Worm (Caenorhabditis elegans): Measurements from ENCODE around the gene R07E3.4.

The R07E3.4 gene

ce11 chrX:10304178-10304577 lies 29.0 kb downstream of the R07E3.4 start, which contains the start of gene fipr-21:
fipr-21 (plus strand) TSS chrX:10304529.
- TF ChIP-seq elt-1 (tag; optimal IDR thresholded peaks at IDR 0.05) (peak; percentile 83), nhr-43 (tag; optimal IDR thresholded peaks at IDR 0.05; ENCODE audit: poor library complexity, severe bottlenecking) (peak; percentile 32), tbx-2 (tag; optimal IDR thresholded peaks at IDR 0.05) (no peak), nhr-11 (tag; optimal IDR thresholded peaks at IDR 0.05) (no peak), ZK546.5 (tag; optimal IDR thresholded peaks at IDR 0.05) (no peak), pqm-1 (tag; optimal IDR thresholded peaks at IDR 0.05) (no peak), mml-1 (tag; optimal IDR thresholded peaks at IDR 0.05) (no peak), sea-2 (GFP tag; optimal IDR thresholded peaks at IDR 0.05) (no peak), nhr-76 (tag; optimal IDR thresholded peaks at IDR 0.05) (no peak), lsy-12 (tag; optimal IDR thresholded peaks at IDR 0.05) (no peak), ceh-9 (tag; optimal IDR thresholded peaks at IDR 0.05) (no peak), unc-39 (tag; optimal IDR thresholded peaks at IDR 0.05) (no peak), ztf-4 (tag; optimal IDR thresholded peaks at IDR 0.05) (no peak), nhr-25 (tag; optimal IDR thresholded peaks at IDR 0.05) (peak; percentile 81), unc-62 (GFP tag; optimal IDR thresholded peaks at IDR 0.05) (no peak), nhr-12 (tag; optimal IDR thresholded peaks at IDR 0.05) (no peak), aly-2 (tag; optimal IDR thresholded peaks at IDR 0.05) (no peak), lin-39 (tag; optimal IDR thresholded peaks at IDR 0.05) (no peak), nhr-23 (tag; optimal IDR thresholded peaks at IDR 0.05) (peak; percentile 81), fos-1 (tag; optimal IDR thresholded peaks at IDR 0.05) (no peak), ceh-28 (tag; optimal IDR thresholded peaks at IDR 0.05) (peak; percentile 26), pha-4 (tag; optimal IDR thresholded peaks at IDR 0.05) (no peak), ztf-11 (tag; optimal IDR thresholded peaks at IDR 0.05) (no peak)

DNA sequence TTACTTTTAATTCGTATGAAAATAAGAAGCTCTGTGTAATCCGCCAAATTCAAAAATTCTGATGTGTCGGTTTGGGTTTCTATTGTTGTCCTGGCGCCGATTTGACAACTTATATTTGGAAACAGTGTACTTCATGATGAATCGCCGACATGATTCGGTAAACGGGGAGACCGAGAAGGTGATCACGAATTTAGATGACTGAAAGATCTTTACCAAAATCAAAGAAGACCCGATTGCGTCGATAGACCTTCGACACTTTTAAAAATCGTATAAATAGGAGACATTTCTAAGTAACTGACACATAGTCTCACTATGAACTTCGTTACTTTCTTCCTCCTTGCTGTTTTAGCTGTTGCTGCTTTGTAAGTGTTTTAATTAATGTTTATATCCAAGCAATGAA lies 30.7 kb downstream of the R07E3.4 start, which contains the start of gene fip-5:
Gene fip-5 (plus strand): TSS at position 312 of the 400 bp plus-strand sequence.
- TF ChIP-seq fkh-2 (tag; optimal IDR thresholded peaks at IDR 0.05): no peak
- peak; percentile 51 for TF ChIP-seq elt-1 (tag; optimal IDR thresholded peaks at IDR 0.05)

ce11 chrX:10301920-10302319 lies 31.2 kb downstream of the R07E3.4 start:
- no peak for TF ChIP-seq ztf-11 (tag; optimal IDR thresholded peaks at IDR 0.05)
- TF ChIP-seq nhr-23 (tag; optimal IDR thresholded peaks at IDR 0.05): peak; percentile 82
- TF ChIP-seq nhr-25 (tag; optimal IDR thresholded peaks at IDR 0.05): peak; percentile 71
- TF ChIP-seq elt-1 (tag; optimal IDR thresholded peaks at IDR 0.05): peak; percentile 91
- TF ChIP-seq nfya-1 (tag; optimal IDR thresholded peaks at IDR 0.05; ENCODE audit: insufficient read depth): no peak
- no peak for TF ChIP-seq hmg-11 (tag; optimal IDR thresholded peaks at IDR 0.05)

DNA sequence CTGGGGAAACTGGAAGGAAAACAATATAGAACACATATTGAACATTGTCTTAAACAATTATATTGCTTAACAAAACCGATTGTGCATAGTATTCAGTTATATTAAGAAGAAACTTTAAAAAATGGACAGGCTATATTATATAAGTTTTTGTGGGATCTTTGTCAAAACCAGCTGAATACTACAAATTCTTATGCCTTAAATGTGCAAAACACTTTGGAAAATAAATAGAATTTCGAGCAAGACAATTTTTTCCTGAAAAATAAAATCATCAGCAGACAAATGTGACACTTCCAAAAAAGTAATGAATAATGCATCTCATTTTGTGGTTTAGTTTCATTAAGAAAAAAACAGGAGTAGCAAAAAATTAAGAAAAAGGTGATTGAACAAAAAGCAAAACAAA lies 35.7 kb downstream of the R07E3.4 start:
- TF ChIP-seq elt-3 (tag; optimal IDR thresholded peaks at IDR 0.05): no peak
- TF ChIP-seq nfya-1 (tag; optimal IDR thresholded peaks at IDR 0.05; ENCODE audit: insufficient read depth): no peak

DNA sequence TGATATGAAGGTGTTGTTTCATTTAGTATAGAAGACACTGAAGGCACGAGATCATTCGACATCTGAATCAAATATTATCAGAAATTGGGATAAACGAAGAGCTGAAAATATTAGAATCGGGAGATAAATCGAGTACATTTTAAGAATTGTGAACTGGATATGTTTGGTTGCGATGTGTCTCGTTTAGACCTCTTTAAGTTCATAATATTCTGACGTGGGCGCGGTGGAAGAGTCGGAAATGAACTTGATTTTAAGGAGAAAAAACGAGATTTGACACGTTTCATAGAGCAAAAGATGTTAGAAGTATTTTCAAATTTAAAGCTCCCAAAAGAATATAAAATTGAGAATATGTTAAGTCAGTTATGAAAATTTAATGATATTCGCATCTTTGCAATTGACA lies 47.5 kb downstream of the R07E3.4 start, which contains the start of gene npr-6:
Gene npr-6 (minus strand): TSS at position 101 of the 400 bp plus-strand sequence.
- TF ChIP-seq pha-4 (tag; optimal IDR thresholded peaks at IDR 0.05): no peak
- TF ChIP-seq hmg-11 (tag; optimal IDR thresholded peaks at IDR 0.05): no peak
- no peak for TF ChIP-seq egl-27 (tag; optimal IDR thresholded peaks at IDR 0.05)
- TF ChIP-seq jun-1 (tag; optimal IDR thresholded peaks at IDR 0.05): no peak
- no peak for TF ChIP-seq daf-12 (tag; optimal IDR thresholded peaks at IDR 0.05)
- no peak for TF ChIP-seq ceh-28 (tag; optimal IDR thresholded peaks at IDR 0.05)
- TF ChIP-seq nhr-11 (tag; optimal IDR thresholded peaks at IDR 0.05): no peak
- TF ChIP-seq ama-1 (optimal IDR thresholded peaks at IDR 0.05): no peak
- TF ChIP-seq sea-2 (GFP tag; optimal IDR thresholded peaks at IDR 0.05): no peak
- TF ChIP-seq skn-1 (tag; optimal IDR thresholded peaks at IDR 0.05): no peak
- TF ChIP-seq nhr-237 (tag; optimal IDR thresholded peaks at IDR 0.05): no peak
- no peak for TF ChIP-seq ztf-4 (tag; optimal IDR thresholded peaks at IDR 0.05)
- TF ChIP-seq nhr-43 (tag; optimal IDR thresholded peaks at IDR 0.05; ENCODE audit: poor library complexity, severe bottlenecking): no peak
- TF ChIP-seq lin-15B (tag; optimal IDR thresholded peaks at IDR 0.05): no peak
- TF ChIP-seq lsy-12 (tag; optimal IDR thresholded peaks at IDR 0.05): no peak
- TF ChIP-seq fkh-2 (tag; optimal IDR thresholded peaks at IDR 0.05): no peak
- TF ChIP-seq nhr-67 (tag; optimal IDR thresholded peaks at IDR 0.05): no peak

Measured in whole organism, L3 larva.